Worm (Caenorhabditis elegans) whole organism, L3 larva: ENCODE measurements around the gene ifg-1.

ENCODE experiments used
- ama-1 ChIP-seq: fragments of 150-350 bp; optimal IDR thresholded peaks from 2 replicates; lab custom pipeline; 2018
- ceh-82 ChIP-seq: fragments of 150-350 bp; optimal IDR thresholded peaks from 2 replicates; lab custom pipeline; 2014; ENCODE audit warnings: missing biosample characterization, missing genetic modification characterization
- fos-1 ChIP-seq: fragments of 150-350 bp; optimal IDR thresholded peaks from 2 replicates; lab custom pipeline; 2014; ENCODE audit warnings: missing biosample characterization, missing genetic modification characterization
- jun-1 ChIP-seq: fragments of 150-350 bp; optimal IDR thresholded peaks from 2 replicates; lab custom pipeline; 2014; ENCODE audit warnings: missing biosample characterization, missing genetic modification reagents, missing genetic modification characterization
- mdl-1 ChIP-seq: fragments of 150-350 bp; optimal IDR thresholded peaks from 2 replicates; lab custom pipeline; 2014; ENCODE audit warnings: missing biosample characterization, missing genetic modification characterization
- snpc-4 ChIP-seq: fragments of 150-350 bp; optimal IDR thresholded peaks from 2 replicates; lab custom pipeline; 2014; ENCODE audit warnings: missing biosample characterization, missing genetic modification characterization
- ztf-4 ChIP-seq: fragments of 150-350 bp; optimal IDR thresholded peaks from 2 replicates; lab custom pipeline; 2014; ENCODE audit warnings: missing biosample characterization, missing genetic modification characterization

ifg-1 gene

DNA sequence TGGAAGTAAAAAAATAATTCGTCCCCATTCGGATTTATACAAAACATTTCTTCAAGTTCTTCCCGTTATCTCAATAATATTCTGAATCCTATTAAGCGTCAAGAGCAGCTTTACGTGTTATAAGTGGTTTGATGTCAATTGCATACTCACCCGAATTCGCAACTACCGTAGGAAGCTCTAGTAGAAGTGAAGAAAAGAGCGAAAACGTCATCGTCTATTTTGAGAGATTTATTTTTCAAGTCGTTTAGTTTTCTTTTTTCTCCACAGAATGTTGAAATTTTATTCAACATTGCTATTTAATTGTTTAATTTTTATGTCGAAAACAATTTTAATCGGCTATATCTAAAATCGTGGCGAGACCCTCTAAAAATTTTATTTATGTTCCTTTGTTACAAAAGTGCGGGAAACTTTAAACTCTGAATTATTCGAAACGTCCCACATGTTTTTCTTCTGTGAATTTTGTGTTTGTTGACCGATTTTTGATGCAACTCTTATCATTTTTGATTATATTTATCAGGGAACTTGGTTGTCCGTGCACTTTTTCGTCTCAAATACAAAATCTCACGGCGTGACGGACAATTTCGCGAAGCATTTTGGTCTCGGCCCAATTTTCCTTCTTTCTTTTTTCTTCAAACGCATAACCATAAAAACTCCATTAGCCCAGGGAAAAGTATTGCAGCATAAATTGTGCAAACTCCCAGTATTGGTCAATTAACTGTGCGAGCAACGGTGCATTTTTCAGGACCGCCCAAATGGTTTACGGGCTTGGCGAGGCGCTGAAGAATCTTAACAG lies 53.0 kb downstream of the ifg-1 start, which contains the start of gene tdc-1:
Gene tdc-1 (plus strand): TSS at position 743 of the 793 bp plus-strand sequence.
- TF ChIP-seq fos-1, result no peak
- no peak for TF ChIP-seq ceh-82 (tag; lab: Kevin White, UChicago)
- no peak for TF ChIP-seq snpc-4 (tag; lab: Kevin White, UChicago)
- TF ChIP-seq ztf-4 (tag; lab: Kevin White, UChicago), result no peak
- TF ChIP-seq mdl-1 (tag; lab: Kevin White, UChicago), result no peak
- no peak for TF ChIP-seq ama-1
- no peak for TF ChIP-seq jun-1 (tag; lab: Kevin White, UChicago)
